Worm (Caenorhabditis elegans): ENCODE results near the gene Y32H12A.1.

The Y32H12A.1 gene

ce11 chrIII:5382073-5382472 lies 20.1 kb downstream of the Y32H12A.1 start, which contains the start of gene Y32H12A.6:
TSS of gene Y32H12A.6 (minus strand) at chrIII:5382173.
- TF ChIP-seq madf-9 (GFP tag; conservative IDR thresholded peaks at IDR 0.05) (no peak), zfp-2 (tag; optimal IDR thresholded peaks at IDR 0.05) (no peak), Y48G9A.11 (GFP tag; IDR thresholded peaks at IDR 0.05) (no peak), Y75B8A.6 (GFP tag; IDR thresholded peaks at IDR 0.05) (no peak), zfp-3 (GFP tag; conservative IDR thresholded peaks at IDR 0.05) (no peak), nhr-6 (tag; optimal IDR thresholded peaks at IDR 0.05) (no peak), T26A8.4 (GFP tag; IDR thresholded peaks at IDR 0.05) (no peak), nhr-237 (tag; optimal IDR thresholded peaks at IDR 0.05) (no peak), skn-1 (tag; optimal IDR thresholded peaks at IDR 0.05) (no peak), spr-1 (tag; optimal IDR thresholded peaks at IDR 0.05) (no peak), lin-29 (GFP tag; IDR thresholded peaks at IDR 0.05) (no peak), ceh-20 (GFP tag; IDR thresholded peaks at IDR 0.05) (no peak), lin-15B (tag; optimal IDR thresholded peaks at IDR 0.05) (no peak), dmd-8 (GFP tag; IDR thresholded peaks at IDR 0.05) (no peak), nhr-76 (tag; optimal IDR thresholded peaks at IDR 0.05) (no peak), ctbp-1 (GFP tag; IDR thresholded peaks at IDR 0.05) (no peak), madf-5 (GFP tag; IDR thresholded peaks at IDR 0.05) (no peak), pha-4 (GFP tag; IDR thresholded peaks at IDR 0.05) (no peak), pha-4 (tag; optimal IDR thresholded peaks at IDR 0.05) (no peak)

ce11 chrIII:5385315-5385714 lies 23.3 kb downstream of the Y32H12A.1 start, which contains the start of gene Y32H12A.7:
TSS of gene Y32H12A.7 (minus strand) at chrIII:5385415.
- TF ChIP-seq ceh-82 (tag; optimal IDR thresholded peaks at IDR 0.05) (no peak), aha-1 (tag) (peak; percentile 72)

- no peak for TF ChIP-seq pha-4 (GFP tag; IDR thresholded peaks at IDR 0.05)
- no peak for TF ChIP-seq pha-4 (tag; optimal IDR thresholded peaks at IDR 0.05)
- no peak for TF ChIP-seq skn-1 (tag; optimal IDR thresholded peaks at IDR 0.05)
- peak in 1 of 2 experiments; percentile 95 for TF ChIP-seq unc-62 (GFP tag; optimal IDR thresholded peaks at IDR 0.05 in 1 of 2)
- TF ChIP-seq unc-62 (tag; optimal IDR thresholded peaks at IDR 0.05): no peak
Observed at ce11 chrIII:5388113-5388512, 26.1 kb downstream of the Y32H12A.1 start.

ce11 chrIII:5389365-5389764 lies 27.4 kb downstream of the Y32H12A.1 start:
- TF ChIP-seq nhr-25 (tag; optimal IDR thresholded peaks at IDR 0.05; ENCODE audit: borderline replicate concordance, insufficient read depth) (no peak), dmd-9 (GFP tag; IDR thresholded peaks at IDR 0.05) (no peak), php-3 (GFP tag; IDR thresholded peaks at IDR 0.05) (no peak), hmg-1.1 (GFP tag; IDR thresholded peaks at IDR 0.05) (no peak), ctbp-1 (GFP tag; IDR thresholded peaks at IDR 0.05) (no peak), dve-1 (tag; optimal IDR thresholded peaks at IDR 0.05; ENCODE audit: insufficient read depth) (no peak), nhr-28 (tag; optimal IDR thresholded peaks at IDR 0.05) (no peak), ZK337.2 (GFP tag; IDR thresholded peaks at IDR 0.05) (no peak), nhr-102 (tag; optimal IDR thresholded peaks at IDR 0.05) (no peak), rbr-2 (tag; optimal IDR thresholded peaks at IDR 0.05) (no peak), unc-62 (GFP tag; optimal IDR thresholded peaks at IDR 0.05 in 1 of 2) (peak in 1 of 2 experiments; percentile 81), unc-62 (tag; optimal IDR thresholded peaks at IDR 0.05) (no peak), nhr-48 (tag; optimal IDR thresholded peaks at IDR 0.05) (no peak), cey-2 (tag; optimal IDR thresholded peaks at IDR 0.05; ENCODE audit: borderline replicate concordance, insufficient read depth) (no peak), nhr-111 (GFP tag; optimal IDR thresholded peaks at IDR 0.05) (no peak), aha-1 (tag) (peak; percentile 65), duxl-1 (tag; optimal IDR thresholded peaks at IDR 0.05; ENCODE audit: poor library complexity) (no peak), vab-7 (GFP tag; IDR thresholded peaks at IDR 0.05) (no peak), nhr-77 (tag; optimal IDR thresholded peaks at IDR 0.05) (no peak)

Data from whole organism, L4 larva.